Fruit fly (Drosophila melanogaster): Measurements from ENCODE around the gene PIG-K.

Gene PIG-K

DNA sequence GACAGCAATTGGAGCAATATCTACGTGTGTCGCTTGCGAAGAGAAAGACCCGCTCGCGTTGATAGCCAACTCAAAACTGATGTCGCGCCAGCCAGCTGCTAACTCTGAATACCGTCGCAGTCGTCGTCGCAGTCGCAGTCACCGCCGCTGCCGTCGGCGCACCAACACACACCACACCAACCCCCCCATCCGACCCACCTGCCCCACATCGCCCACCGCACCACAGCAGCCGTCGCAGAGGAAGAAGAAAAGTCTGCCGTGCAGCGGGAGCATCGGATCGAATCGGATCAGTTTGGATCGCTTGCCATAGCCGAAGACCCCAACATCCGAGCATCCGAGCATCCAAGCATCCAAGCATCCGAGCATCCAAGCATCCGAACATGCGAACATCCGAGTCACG lies 27.2 kb upstream of the PIG-K start (continued):
- no peak for TF ChIP-seq CG6791 (GFP tag; IDR thresholded peaks at IDR 0.05; ENCODE audit: partially characterized antibody)
- TF ChIP-seq CG32532 (GFP tag; IDR thresholded peaks at IDR 0.05): no peak
- TF ChIP-seq CG8290 (GFP tag; optimal IDR thresholded peaks at IDR 0.05): no peak
- TF ChIP-seq CG8290 (tag; optimal IDR thresholded peaks at IDR 0.05): peak in 1 of 2 experiments; percentile 56
- TF ChIP-seq run (tag; optimal IDR thresholded peaks at IDR 0.05): no peak
- TF ChIP-seq CG33557 (GFP tag; optimal IDR thresholded peaks at IDR 0.05): no peak
- TF ChIP-seq kni (GFP tag; optimal IDR thresholded peaks at IDR 0.05): peak; percentile 69
- TF ChIP-seq Sox102F (GFP tag; optimal IDR thresholded peaks at IDR 0.05): no peak
- TF ChIP-seq chn (GFP tag; optimal IDR thresholded peaks at IDR 0.05): peak; percentile 17
- TF ChIP-seq H2.0 (GFP tag; IDR thresholded peaks at IDR 0.05): no peak
- no peak for TF ChIP-seq BtbVII (GFP tag; optimal IDR thresholded peaks at IDR 0.05)
- no peak for TF ChIP-seq CG7839 (tag; optimal IDR thresholded peaks at IDR 0.05)
- TF ChIP-seq B-H1 (GFP tag; IDR thresholded peaks at IDR 0.05): no peak
- TF ChIP-seq dpn (GFP tag; optimal IDR thresholded peaks at IDR 0.05): no peak
- no peak for TF ChIP-seq CG4854 (GFP tag; optimal IDR thresholded peaks at IDR 0.05)
- no peak for TF ChIP-seq MBD-R2 (GFP tag; IDR thresholded peaks at IDR 0.05)
- no peak for TF ChIP-seq hbn (GFP tag; IDR thresholded peaks at IDR 0.05; ENCODE audit: partially characterized antibody)
- TF ChIP-seq jigr1 (GFP tag; IDR thresholded peaks at IDR 0.05): no peak
- TF ChIP-seq CG15696 (tag; optimal IDR thresholded peaks at IDR 0.05): no peak
- no peak for TF ChIP-seq fd102C (GFP tag; optimal IDR thresholded peaks at IDR 0.05)
- TF ChIP-seq CG10431 (GFP tag; optimal IDR thresholded peaks at IDR 0.05): no peak
- TF ChIP-seq ftz-f1 (GFP tag; optimal IDR thresholded peaks at IDR 0.05): no peak
- TF ChIP-seq CG16779 (GFP tag; IDR thresholded peaks at IDR 0.05): no peak
- peak; percentile 14 for TF ChIP-seq cwo (GFP tag; optimal IDR thresholded peaks at IDR 0.05)
- no peak for TF ChIP-seq unc-4 (GFP tag; IDR thresholded peaks at IDR 0.05; ENCODE audit: partially characterized antibody)
- peak; percentile 7 for TF ChIP-seq CG15514 (GFP tag; optimal IDR thresholded peaks at IDR 0.05)
- TF ChIP-seq nerfin-2 (GFP tag; IDR thresholded peaks at IDR 0.05; ENCODE audit: partially characterized antibody): no peak
- peak; percentile 17; the same call in 1 of the 3 replicates for TF ChIP-seq Dbx (GFP tag; IDR thresholded peaks at IDR 0.05)
- TF ChIP-seq knrl (GFP tag; IDR thresholded peaks at IDR 0.05; ENCODE audit: partially characterized antibody): 0 out of 3 replicates have a peak, but pooled peaks have one; percentile 25
- no peak for TF ChIP-seq jing (GFP tag; optimal IDR thresholded peaks at IDR 0.05)
- no peak for TF ChIP-seq CG12942 (GFP tag; optimal IDR thresholded peaks at IDR 0.05)
- TF ChIP-seq CG4707 (GFP tag; optimal IDR thresholded peaks at IDR 0.05): no peak
- no peak for TF ChIP-seq tup (GFP tag; optimal IDR thresholded peaks at IDR 0.05)
- peak; percentile 7 for TF ChIP-seq Nf-YC (tag; optimal IDR thresholded peaks at IDR 0.05)
- no peak for TF ChIP-seq oc (tag; optimal IDR thresholded peaks at IDR 0.05)
- TF ChIP-seq CG18011 (GFP tag; optimal IDR thresholded peaks at IDR 0.05): no peak
- no peak for TF ChIP-seq emc (GFP tag; optimal IDR thresholded peaks at IDR 0.05)
- TF ChIP-seq gt (GFP tag; IDR thresholded peaks at IDR 0.05): no peak
- no peak for TF ChIP-seq CG14667 (GFP tag; IDR thresholded peaks at IDR 0.05)
- TF ChIP-seq cg (GFP tag; optimal IDR thresholded peaks at IDR 0.05): peak; percentile 32
- TF ChIP-seq CG32767 (GFP tag; IDR thresholded peaks at IDR 0.05): no peak
- TF ChIP-seq CG2875 (GFP tag; optimal IDR thresholded peaks at IDR 0.05): peak; percentile 13
- no peak for TF ChIP-seq fd64A (GFP tag; optimal IDR thresholded peaks at IDR 0.05)
- TF ChIP-seq tll (GFP tag; optimal IDR thresholded peaks at IDR 0.05): no peak
- TF ChIP-seq Myb (GFP tag; optimal IDR thresholded peaks at IDR 0.05): no peak
- no peak for TF ChIP-seq sens (GFP tag)
- TF ChIP-seq gce (GFP tag; IDR thresholded peaks at IDR 0.05): no peak
- TF ChIP-seq CG17385 (GFP tag; optimal IDR thresholded peaks at IDR 0.05): peak; percentile 32
- TF ChIP-seq lola (GFP tag; optimal IDR thresholded peaks at IDR 0.05): no peak
- TF ChIP-seq ham (GFP tag; IDR thresholded peaks at IDR 0.05): no peak
- TF ChIP-seq CTCF (GFP tag; optimal IDR thresholded peaks at IDR 0.05): no peak
